Fruit fly (Drosophila melanogaster): Measurements from ENCODE around the gene OXA1L.

The OXA1L gene

DNA sequence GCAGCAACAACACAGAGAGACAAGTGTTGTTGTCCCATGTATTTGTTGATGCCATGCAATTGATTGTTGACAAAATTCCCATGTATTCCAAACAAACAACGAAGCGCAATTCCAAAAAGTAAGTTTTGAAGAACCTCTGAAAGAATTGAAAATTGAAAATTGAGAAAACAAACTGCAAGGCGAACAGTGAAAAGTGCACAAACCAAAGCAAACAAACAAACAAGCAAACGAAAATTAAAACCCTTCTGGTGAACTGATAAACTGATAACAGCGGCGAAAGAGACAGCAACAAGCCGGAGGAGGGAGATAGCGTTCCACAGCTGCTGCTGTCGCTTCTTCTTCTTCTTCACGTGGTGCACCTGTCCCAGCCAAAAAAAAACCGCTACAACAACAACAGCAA lies 27.7 kb downstream of the OXA1L start (continued):
- TF ChIP-seq CG9215 (GFP tag; IDR thresholded peaks at IDR 0.05), result no peak
- TF ChIP-seq CG30431 (GFP tag; optimal IDR thresholded peaks at IDR 0.05), result no peak
- peak in 1 of 2 experiments; percentile 34 for TF ChIP-seq bsh (GFP tag; optimal IDR thresholded peaks at IDR 0.05)
- TF ChIP-seq wor (GFP tag; IDR thresholded peaks at IDR 0.05), result no peak
- peak in 1 of 2 experiments; percentile 69 for TF ChIP-seq tll (GFP tag; optimal IDR thresholded peaks at IDR 0.05)
- no peak for TF ChIP-seq Doc3 (GFP tag; IDR thresholded peaks at IDR 0.05; ENCODE audit: partially characterized antibody)
- TF ChIP-seq CG12219 (GFP tag; optimal IDR thresholded peaks at IDR 0.05), result peak; percentile 4
- TF ChIP-seq fd102C (GFP tag; optimal IDR thresholded peaks at IDR 0.05), result no peak
- TF ChIP-seq usp (GFP tag; optimal IDR thresholded peaks at IDR 0.05), result no peak
- no peak for TF ChIP-seq CG3847 (GFP tag; IDR thresholded peaks at IDR 0.05)
- TF ChIP-seq org-1 (GFP tag; optimal IDR thresholded peaks at IDR 0.05), result no peak
- TF ChIP-seq mld (GFP tag; IDR thresholded peaks at IDR 0.05; ENCODE audit: partially characterized antibody), result no peak
- no peak for TF ChIP-seq Hr3 (GFP tag; optimal IDR thresholded peaks at IDR 0.05)
- no peak for TF ChIP-seq CG6272 (GFP tag; IDR thresholded peaks at IDR 0.05)
- no peak for TF ChIP-seq repo (GFP tag; optimal IDR thresholded peaks at IDR 0.05)
- TF ChIP-seq cwo (GFP tag; optimal IDR thresholded peaks at IDR 0.05), result no peak
- TF ChIP-seq hkb (optimal IDR thresholded peaks at IDR 0.05), result no peak
- no peak for TF ChIP-seq hkb (GFP tag; IDR thresholded peaks at IDR 0.05)
- TF ChIP-seq CkIIα-i1 (GFP tag; IDR thresholded peaks at IDR 0.05), result no peak
- TF ChIP-seq CoRest (tag; optimal IDR thresholded peaks at IDR 0.05), result no peak
- TF ChIP-seq maf-S (GFP tag; optimal IDR thresholded peaks at IDR 0.05), result peak; percentile 35
- no peak for TF ChIP-seq pb (GFP tag; optimal IDR thresholded peaks at IDR 0.05)
- TF ChIP-seq gcm (GFP tag; optimal IDR thresholded peaks at IDR 0.05), result peak; percentile 1
- no peak for TF ChIP-seq Hr51 (GFP tag; optimal IDR thresholded peaks at IDR 0.05)
- no peak for TF ChIP-seq CG10654 (GFP tag; optimal IDR thresholded peaks at IDR 0.05)
- TF ChIP-seq CG1603 (tag; optimal IDR thresholded peaks at IDR 0.05), result peak; percentile 12
- no peak for TF ChIP-seq tx (GFP tag; optimal IDR thresholded peaks at IDR 0.05)
- TF ChIP-seq slbo (GFP tag; IDR thresholded peaks at IDR 0.05), result no peak
- TF ChIP-seq CG12236 (GFP tag; optimal IDR thresholded peaks at IDR 0.05), result peak; percentile 57
- TF ChIP-seq esg (GFP tag; conservative IDR thresholded peaks at IDR 0.05), result no peak
- TF ChIP-seq wdn (GFP tag; IDR thresholded peaks at IDR 0.05), result no peak
- TF ChIP-seq MTF-1 (GFP tag; optimal IDR thresholded peaks at IDR 0.05; ENCODE audit: borderline replicate concordance), result no peak
- no peak for TF ChIP-seq jumu (GFP tag; optimal IDR thresholded peaks at IDR 0.05)
- TF ChIP-seq tna (GFP tag; IDR thresholded peaks at IDR 0.05; ENCODE audit: partially characterized antibody), result no peak
- TF ChIP-seq gem (tag; optimal IDR thresholded peaks at IDR 0.05), result peak; percentile 24
- TF ChIP-seq CG7357 (GFP tag; IDR thresholded peaks at IDR 0.05), result no peak
- no peak for TF ChIP-seq D (optimal IDR thresholded peaks at IDR 0.05)
- no peak for TF ChIP-seq D (GFP tag; optimal IDR thresholded peaks at IDR 0.05)
- no peak for TF ChIP-seq Ada2b (GFP tag; IDR thresholded peaks at IDR 0.05)
- TF ChIP-seq CG9932 (GFP tag; IDR thresholded peaks at IDR 0.05), result no peak
- TF ChIP-seq seq (GFP tag; IDR thresholded peaks at IDR 0.05), result no peak
- TF ChIP-seq tio (GFP tag; optimal IDR thresholded peaks at IDR 0.05), result no peak
- TF ChIP-seq CG18011 (GFP tag; optimal IDR thresholded peaks at IDR 0.05), result no peak
- TF ChIP-seq sima (GFP tag; optimal IDR thresholded peaks at IDR 0.05), result no peak
- TF ChIP-seq CG4282 (GFP tag; optimal IDR thresholded peaks at IDR 0.05), result no peak
- peak; percentile 90 for TF ChIP-seq Kr (GFP tag; optimal IDR thresholded peaks at IDR 0.05)
- no peak for TF ChIP-seq zf30C (GFP tag; optimal IDR thresholded peaks at IDR 0.05)
- peak; percentile 38 for TF ChIP-seq CG9727 (GFP tag; optimal IDR thresholded peaks at IDR 0.05)
- TF ChIP-seq CTCF (GFP tag; optimal IDR thresholded peaks at IDR 0.05), result no peak
- no peak for TF ChIP-seq sug (tag; optimal IDR thresholded peaks at IDR 0.05)
- TF ChIP-seq nerfin-2 (GFP tag; IDR thresholded peaks at IDR 0.05; ENCODE audit: partially characterized antibody), result no peak
- TF ChIP-seq fd3F (GFP tag; optimal IDR thresholded peaks at IDR 0.05), result no peak
- TF ChIP-seq luna (GFP tag; optimal IDR thresholded peaks at IDR 0.05), result no peak
